Fruit fly (Drosophila melanogaster) whole organism, prepupa: Measurements from ENCODE around the gene Pcd.

ENCODE experiments used
- CG10631 ChIP-seq: fragments of 200-800 bp; sonication (Bioruptor generic); optimal IDR thresholded peaks from 2 replicates; lab custom pipeline; 2016; ENCODE audit warnings: missing biosample characterization, missing genetic modification characterization
- CG11294 ChIP-seq: fragments of 200-800 bp; sonication (Bioruptor generic); IDR thresholded peaks from 2 replicates; pipeline ENCODE4 v1.3.6; 2022; ENCODE audit warnings: missing biosample characterization, missing genetic modification characterization
- CG1621 ChIP-seq: fragments of 200-800 bp; sonication (Bioruptor generic); optimal IDR thresholded peaks from 3 replicates; lab custom pipeline; 2018; ENCODE audit warnings: missing biosample characterization, mild to moderate bottlenecking, missing genetic modification characterization
- CG16779 ChIP-seq: fragments of 200-800 bp; sonication (Bioruptor generic); optimal IDR thresholded peaks from 3 replicates; lab custom pipeline; 2017; ENCODE audit warnings: missing biosample characterization, mild to moderate bottlenecking, missing genetic modification characterization
- CG31627 ChIP-seq: fragments of 200-800 bp; sonication (Bioruptor generic); optimal IDR thresholded peaks from 3 replicates; lab custom pipeline; 2016; ENCODE audit warnings: missing biosample characterization, missing genetic modification characterization
- CG32006 ChIP-seq: fragments of 200-800 bp; sonication (Bioruptor generic); optimal IDR thresholded peaks from 3 replicates; lab custom pipeline; 2017; ENCODE audit warnings: missing biosample characterization, mild to moderate bottlenecking, missing genetic modification characterization
- CG34406 ChIP-seq: fragments of 200-800 bp; sonication (Bioruptor generic); optimal IDR thresholded peaks from 3 replicates; lab custom pipeline; 2016; ENCODE audit warnings: missing biosample characterization, missing genetic modification characterization
- CG3919 ChIP-seq: fragments of 200-800 bp; sonication (Bioruptor generic); optimal IDR thresholded peaks from 3 replicates; lab custom pipeline; 2016; ENCODE audit warnings: missing biosample characterization, missing genetic modification characterization
- CG4318 ChIP-seq: fragments of 200-800 bp; sonication (Bioruptor generic); optimal IDR thresholded peaks from 3 replicates; lab custom pipeline; 2017; ENCODE audit warnings: missing biosample characterization, mild to moderate bottlenecking, missing genetic modification characterization
- CG6276 ChIP-seq: fragments of 200-800 bp; sonication (Bioruptor generic); optimal IDR thresholded peaks from 2 replicates; lab custom pipeline; 2017; ENCODE audit warnings: missing biosample characterization, mild to moderate bottlenecking, missing genetic modification characterization
- CG6808 ChIP-seq: fragments of 200-800 bp; sonication (Bioruptor generic); optimal IDR thresholded peaks from 3 replicates; lab custom pipeline; 2017; ENCODE audit warnings: missing biosample characterization, missing genetic modification characterization, mild to moderate bottlenecking, moderate library complexity, missing genetic modification reagents
- CG6854 ChIP-seq: fragments of 200-800 bp; sonication (Bioruptor generic); optimal IDR thresholded peaks from 2 replicates; lab custom pipeline; 2017; ENCODE audit warnings: missing biosample characterization, mild to moderate bottlenecking, missing genetic modification characterization
- CG8319 ChIP-seq: fragments of 200-800 bp; sonication (Bioruptor generic); optimal IDR thresholded peaks from 3 replicates; lab custom pipeline; 2016; ENCODE audit warnings: missing biosample characterization, missing genetic modification characterization
- Eip75B ChIP-seq: fragments of 200-800 bp; sonication (Bioruptor generic); optimal IDR thresholded peaks from 3 replicates; lab custom pipeline; 2016; ENCODE audit warnings: missing biosample characterization, missing genetic modification characterization
- Eip93F ChIP-seq: fragments of 200-800 bp; sonication (Bioruptor generic); optimal IDR thresholded peaks from 2 replicates; lab custom pipeline; 2016; ENCODE audit warnings: missing biosample characterization, mild to moderate bottlenecking, missing genetic modification characterization
- Ets21C ChIP-seq: fragments of 200-800 bp; sonication (Bioruptor generic); optimal IDR thresholded peaks from 3 replicates; lab custom pipeline; 2016; ENCODE audit warnings: missing biosample characterization, missing genetic modification characterization
- Ets96B ChIP-seq: fragments of 200-800 bp; optimal IDR thresholded peaks from 2 replicates; lab custom pipeline; 2019; ENCODE audit warnings: missing biosample characterization, mild to moderate bottlenecking, missing genetic modification characterization, moderate library complexity
- Gug ChIP-seq: fragments of 200-800 bp; sonication (Bioruptor generic); IDR thresholded peaks from 2 replicates; pipeline ENCODE4 v1.3.6; 2022; ENCODE audit warnings: missing biosample characterization, missing genetic modification characterization
- Hr38 ChIP-seq: sonication (Bioruptor generic); optimal IDR thresholded peaks from 2 replicates; lab custom pipeline; 2016; ENCODE audit warnings: missing biosample characterization, missing genetic modification characterization
- Hr39 ChIP-seq: fragments of 200-800 bp; sonication (Bioruptor generic); optimal IDR thresholded peaks from 2 replicates; lab custom pipeline; 2016; ENCODE audit warnings: missing biosample characterization, missing genetic modification characterization
- Hr4 ChIP-seq: fragments of 200-800 bp; sonication (Bioruptor generic); optimal IDR thresholded peaks from 3 replicates; lab custom pipeline; 2016; ENCODE audit warnings: missing biosample characterization, missing genetic modification characterization
- Lpt ChIP-seq: fragments of 200-800 bp; sonication (Bioruptor generic); optimal IDR thresholded peaks from 3 replicates; lab custom pipeline; 2016; ENCODE audit warnings: missing biosample characterization, missing genetic modification characterization
- Met ChIP-seq: fragments of 200-800 bp; sonication (Bioruptor generic); optimal IDR thresholded peaks from 3 replicates; lab custom pipeline; 2016; ENCODE audit warnings: missing biosample characterization, missing genetic modification characterization
- OdsH ChIP-seq: fragments of 200-800 bp; sonication (Bioruptor generic); optimal IDR thresholded peaks from 3 replicates; lab custom pipeline; 2016; ENCODE audit warnings: missing biosample characterization, missing genetic modification characterization
- Smox ChIP-seq: fragments of 200-800 bp; sonication (Bioruptor generic); optimal IDR thresholded peaks from 3 replicates; lab custom pipeline; 2016; ENCODE audit warnings: missing biosample characterization, missing genetic modification characterization
- Sox102F ChIP-seq: fragments of 200-800 bp; sonication (Bioruptor generic); optimal IDR thresholded peaks from 2 replicates; lab custom pipeline; 2016; ENCODE audit warnings: missing biosample characterization, mild to moderate bottlenecking, missing genetic modification characterization
- Sox14 ChIP-seq: fragments of 200-800 bp; sonication (Bioruptor generic); optimal IDR thresholded peaks from 3 replicates; lab custom pipeline; 2016; ENCODE audit warnings: missing biosample characterization, missing genetic modification characterization
- Sox15 ChIP-seq: fragments of 200-800 bp; sonication (Bioruptor generic); optimal IDR thresholded peaks from 3 replicates; lab custom pipeline; 2016; ENCODE audit warnings: missing biosample characterization, missing genetic modification characterization
- acj6 ChIP-seq: fragments of 200-800 bp; sonication (Bioruptor generic); optimal IDR thresholded peaks from 3 replicates; lab custom pipeline; 2016; ENCODE audit warnings: missing biosample characterization, missing genetic modification characterization
- cyc ChIP-seq: fragments of 200-800 bp; sonication (Bioruptor generic); optimal IDR thresholded peaks from 3 replicates; lab custom pipeline; 2016; ENCODE audit warnings: missing biosample characterization, missing genetic modification characterization
- dac ChIP-seq: fragments of 200-800 bp; sonication (Bioruptor generic); optimal IDR thresholded peaks from 2 replicates; lab custom pipeline; 2017; ENCODE audit warnings: missing biosample characterization, mild to moderate bottlenecking, missing genetic modification characterization
- dsx ChIP-seq: fragments of 200-800 bp; optimal IDR thresholded peaks from 3 replicates; lab custom pipeline; 2019; ENCODE audit warnings: missing biosample characterization, mild to moderate bottlenecking, missing genetic modification characterization, moderate library complexity; ENCODE audit not compliant: poor library complexity, severe bottlenecking
- eg ChIP-seq: fragments of 200-800 bp; sonication (Bioruptor generic); IDR thresholded peaks from 3 replicates; pipeline ENCODE4 v1.3.6; 2022; ENCODE audit warnings: missing biosample characterization, missing genetic modification characterization
- esn ChIP-seq: fragments of 200-800 bp; sonication (Bioruptor generic); optimal IDR thresholded peaks from 2 replicates; lab custom pipeline; 2016; ENCODE audit warnings: missing biosample characterization, mild to moderate bottlenecking, missing genetic modification characterization, moderate library complexity
- fd59A ChIP-seq: fragments of 200-800 bp; sonication (Bioruptor generic); optimal IDR thresholded peaks from 2 replicates; lab custom pipeline; 2017; ENCODE audit warnings: missing biosample characterization, mild to moderate bottlenecking, missing genetic modification characterization, missing genetic modification reagents
- fd85E ChIP-seq: fragments of 200-800 bp; sonication (Bioruptor generic); optimal IDR thresholded peaks from 3 replicates; lab custom pipeline; 2016; ENCODE audit warnings: missing biosample characterization, missing genetic modification characterization
- fkh ChIP-seq: fragments of 200-800 bp; sonication (Bioruptor generic); optimal IDR thresholded peaks from 3 replicates; lab custom pipeline; 2017; ENCODE audit warnings: missing biosample characterization, mild to moderate bottlenecking, missing genetic modification characterization, moderate library complexity
- lz ChIP-seq: fragments of 200-800 bp; sonication (Bioruptor generic); optimal IDR thresholded peaks from 3 replicates; lab custom pipeline; 2016; ENCODE audit warnings: missing biosample characterization, missing genetic modification characterization
- net ChIP-seq: fragments of 200-800 bp; sonication (Bioruptor generic); optimal IDR thresholded peaks from 3 replicates; lab custom pipeline; 2016; ENCODE audit warnings: missing biosample characterization, missing genetic modification characterization
- pdm3 ChIP-seq: fragments of 200-800 bp; sonication (Bioruptor generic); optimal IDR thresholded peaks from 3 replicates; lab custom pipeline; 2016; ENCODE audit warnings: missing biosample characterization, missing genetic modification characterization
- salr ChIP-seq, 2 experiments: fragments of 200-800 bp; sonication (Bioruptor generic); optimal IDR thresholded peaks; 3 replicates each; lab custom pipeline; 2016 to 2018; ENCODE audit warnings: missing biosample characterization in 2 of 2, missing genetic modification characterization in 2 of 2, mild to moderate bottlenecking in 1 of 2
- spab ChIP-seq: fragments of 200-800 bp; sonication (Bioruptor generic); optimal IDR thresholded peaks from 2 replicates; lab custom pipeline; 2017; ENCODE audit warnings: missing biosample characterization, mild to moderate bottlenecking, missing genetic modification characterization, missing genetic modification reagents
- ss ChIP-seq, 2 experiments: fragments of 200-800 bp; sonication (Bioruptor generic); optimal IDR thresholded peaks; 2 replicates in 1 of 2; 3 replicates in 1 of 2; lab custom pipeline; 2017 to 2018; ENCODE audit warnings: mild to moderate bottlenecking in 2 of 2, missing biosample characterization in 2 of 2, missing genetic modification characterization in 2 of 2, moderate library complexity in 1 of 2
- svp ChIP-seq: fragments of 200-800 bp; sonication (Bioruptor generic); peaks from one replicate; lab custom pipeline; 2016; ENCODE audit warnings: missing biosample characterization, missing genetic modification characterization
- topi ChIP-seq: fragments of 200-800 bp; sonication (Bioruptor generic); optimal IDR thresholded peaks from 3 replicates; lab custom pipeline; 2016; ENCODE audit warnings: missing biosample characterization, missing genetic modification characterization
- vri ChIP-seq: fragments of 200-800 bp; sonication (Bioruptor generic); optimal IDR thresholded peaks from 3 replicates; lab custom pipeline; 2016; ENCODE audit warnings: missing biosample characterization, mild to moderate bottlenecking, missing genetic modification characterization

The Pcd gene

DNA sequence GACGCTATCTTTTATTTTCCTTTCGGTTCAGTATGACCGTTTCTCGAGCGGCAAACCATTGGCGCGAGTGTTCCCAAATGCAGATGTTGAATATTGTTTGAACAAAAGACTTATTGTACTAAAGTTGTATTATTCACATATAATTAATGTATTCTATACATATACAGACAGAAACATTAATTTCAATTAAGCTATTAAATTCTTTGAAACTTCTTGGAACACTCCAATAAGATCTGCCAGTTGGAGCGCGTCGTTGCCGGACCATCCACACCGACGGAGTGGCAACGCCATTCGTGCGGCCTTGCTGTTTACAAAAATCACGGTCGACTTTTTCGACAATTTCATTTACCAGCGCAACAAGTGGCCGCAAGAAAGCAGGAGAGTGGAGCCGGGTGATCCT lies 22.1 kb downstream of the Pcd start, which contains the start of the genes Wdr24 and IntS11 (continued):
- no peak for TF ChIP-seq fkh
- TF ChIP-seq Hr39 (GFP tag; lab: Kevin White, UChicago), result peak; percentile 98
- TF ChIP-seq Hr38 (GFP tag; lab: Kevin White, UChicago), result peak; percentile 84
- peak; percentile 82 for TF ChIP-seq net (GFP tag; lab: Kevin White, UChicago)
- peak; percentile 89 for TF ChIP-seq fd59A (GFP tag; lab: Kevin White, UChicago)
- no peak for TF ChIP-seq spab (GFP tag; lab: Kevin White, UChicago)
- peak; percentile 96 for TF ChIP-seq Hr4 (GFP tag; lab: Kevin White, UChicago)
- TF ChIP-seq ss (GFP tag; optimal IDR thresholded peaks at IDR 0.05; lab: Kevin White, UChicago), result peak in 1 of 2 experiments; percentile 88
- peak; percentile 84 for TF ChIP-seq CG8319
- TF ChIP-seq CG34406 (GFP tag; lab: Kevin White, UChicago), result peak; percentile 94
- TF ChIP-seq CG16779, result peak; percentile 84
- no peak for TF ChIP-seq CG4318 (GFP tag; lab: Kevin White, UChicago)
- no peak for TF ChIP-seq Eip75B (GFP tag; lab: Kevin White, UChicago)
- peak; percentile 82 to 94 for TF ChIP-seq salr (GFP tag; optimal IDR thresholded peaks at IDR 0.05; lab: Kevin White, UChicago)
- TF ChIP-seq Gug (GFP tag; lab: Robert Waterston, UW), result peak; percentile 98
- TF ChIP-seq CG6854, result peak; percentile 29
- peak; percentile 87 for TF ChIP-seq vri (GFP tag; lab: Kevin White, UChicago)
- TF ChIP-seq Sox102F (GFP tag; lab: Kevin White, UChicago), result no peak
- TF ChIP-seq CG6276 (GFP tag; lab: Kevin White, UChicago), result no peak
- no peak for TF ChIP-seq CG6808
- TF ChIP-seq lz (GFP tag; lab: Kevin White, UChicago), result peak; percentile 98
- TF ChIP-seq eg (GFP tag; lab: Robert Waterston, UW), result peak; percentile 99

DNA sequence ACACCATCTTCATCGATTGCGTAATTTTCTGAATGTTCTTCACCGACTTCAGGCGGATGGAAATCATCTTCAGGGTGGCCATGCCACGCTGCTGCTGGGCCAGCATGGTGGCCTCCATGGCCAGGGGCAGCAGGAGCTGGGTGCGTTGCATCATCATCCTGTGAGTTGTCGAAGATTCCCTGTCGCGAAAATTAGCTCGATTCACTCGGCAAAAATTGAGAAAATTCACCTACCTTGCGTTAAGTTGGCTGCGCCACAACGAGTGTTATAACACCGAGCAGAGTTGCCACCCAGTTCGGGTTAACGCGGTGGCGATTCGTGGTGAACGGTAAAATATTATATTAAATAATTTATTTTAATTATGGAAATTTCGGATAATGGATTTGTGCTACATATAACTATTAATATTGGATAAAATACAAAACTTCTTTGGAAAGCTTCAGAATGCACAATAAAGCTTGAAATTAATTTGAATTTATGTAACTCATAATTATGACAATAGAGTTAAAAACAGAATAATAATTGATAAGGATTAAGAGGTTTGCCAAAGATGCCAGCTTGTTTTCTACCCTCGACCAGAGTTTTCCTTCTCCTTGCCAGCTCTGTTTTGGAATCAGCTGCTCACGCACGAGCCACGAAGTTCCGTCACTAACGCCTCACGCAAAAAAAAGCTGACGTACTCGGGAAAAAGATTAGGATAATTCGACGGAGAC lies 25.8 kb downstream of the Pcd start, which contains the start of the genes ATPsyngamma and yata:
Gene ATPsyngamma, minus strand, starts transcription at position 573 of the 713 bp plus-strand sequence.
Gene yata, plus strand, starts transcription at position 629 of the 713 bp plus-strand sequence.
- TF ChIP-seq Eip75B (GFP tag; lab: Kevin White, UChicago) (no peak), net (GFP tag; lab: Kevin White, UChicago) (no peak), lz (GFP tag; lab: Kevin White, UChicago) (no peak), Ets96B (peak; percentile 14), Smox (GFP tag; lab: Kevin White, UChicago) (no peak), dsx (GFP tag; lab: Kevin White, UChicago) (no peak), ss (GFP tag; optimal IDR thresholded peaks at IDR 0.05; lab: Kevin White, UChicago) (no peak), CG32006 (GFP tag; lab: Kevin White, UChicago) (no peak), acj6 (GFP tag; lab: Kevin White, UChicago) (no peak), vri (GFP tag; lab: Kevin White, UChicago) (peak; percentile 98), CG3919 (GFP tag; lab: Kevin White, UChicago) (no peak), topi (GFP tag; lab: Kevin White, UChicago) (no peak), esn (peak; percentile 43), Sox14 (no peak), fd85E (no peak), salr (GFP tag; optimal IDR thresholded peaks at IDR 0.05; lab: Kevin White, UChicago) (no peak), Gug (GFP tag; lab: Robert Waterston, UW) (no peak), cyc (GFP tag; lab: Kevin White, UChicago) (no peak), CG11294 (GFP tag; lab: Robert Waterston, UW) (no peak), Lpt (no peak), CG6808 (no peak), CG34406 (GFP tag; lab: Kevin White, UChicago) (peak; percentile 41), Sox15 (no peak), CG1621 (tag; lab: Kevin White, UChicago) (no peak), Hr38 (GFP tag; lab: Kevin White, UChicago) (no peak), CG16779 (no peak), Eip93F (GFP tag; lab: Kevin White, UChicago) (no peak), svp (peak; percentile 96), CG10631 (no peak), dac (GFP tag; lab: Kevin White, UChicago) (no peak), spab (GFP tag; lab: Kevin White, UChicago) (no peak), pdm3 (GFP tag; lab: Kevin White, UChicago) (no peak), Ets21C (GFP tag; lab: Kevin White, UChicago) (no peak), eg (GFP tag; lab: Robert Waterston, UW) (0 out of 3 replicates have a peak, but pooled peaks have one; percentile 19), Hr39 (GFP tag; lab: Kevin White, UChicago) (no peak), fd59A (GFP tag; lab: Kevin White, UChicago) (no peak), CG31627 (no peak), CG4318 (GFP tag; lab: Kevin White, UChicago) (no peak), OdsH (no peak), Met (no peak)
